Worm (Caenorhabditis elegans) whole organism, young adult: ENCODE results near the gene Y55B1AR.2.

ENCODE experiments used
- B0261.1 ChIP-seq: sonication (generic microtip); optimal IDR thresholded peaks from 2 replicates; lab custom pipeline; 2016; ENCODE audit warnings: mild to moderate bottlenecking, missing genetic modification characterization, moderate library complexity, missing compliant biosample characterization
- F55B11.4 ChIP-seq: sonication (generic microtip); optimal IDR thresholded peaks from 2 replicates; lab custom pipeline; 2016; ENCODE audit warnings: missing compliant biosample characterization, missing genetic modification characterization, borderline replicate concordance; ENCODE audit not compliant: insufficient read depth
- F57A8.1 ChIP-seq: fragments of 200-800 bp; sonication (Bioruptor generic); optimal IDR thresholded peaks from 2 replicates; lab custom pipeline; 2018; ENCODE audit warnings: mild to moderate bottlenecking, missing genetic modification characterization, moderate library complexity, missing compliant biosample characterization
- K11D2.4 ChIP-seq: fragments of 200-800 bp; sonication (Bioruptor generic); IDR thresholded peaks from 2 replicates; pipeline ENCODE4 v1.3.6; 2022; ENCODE audit warnings: missing genetic modification reagents, missing genetic modification characterization, missing compliant biosample characterization
- K12H6.12 ChIP-seq: fragments of 200-800 bp; sonication (Bioruptor generic); optimal IDR thresholded peaks from 2 replicates; lab custom pipeline; 2018; ENCODE audit warnings: mild to moderate bottlenecking, missing genetic modification characterization, missing compliant biosample characterization
- Y95B8A.8 ChIP-seq: fragments of 200-800 bp; sonication (Bioruptor generic); IDR thresholded peaks from 2 replicates; pipeline ENCODE4 v1.3.6; 2022; ENCODE audit warnings: missing genetic modification reagents, missing genetic modification characterization, missing compliant biosample characterization
- akir-1 ChIP-seq: fragments of 200-800 bp; sonication (Bioruptor generic); optimal IDR thresholded peaks from 2 replicates; lab custom pipeline; 2018; ENCODE audit warnings: mild to moderate bottlenecking, missing genetic modification characterization, moderate library complexity, missing compliant biosample characterization
- athp-1 ChIP-seq: sonication (generic microtip); optimal IDR thresholded peaks from 2 replicates; lab custom pipeline; 2017; ENCODE audit warnings: mild to moderate bottlenecking, missing genetic modification characterization, missing compliant biosample characterization
- attf-5 ChIP-seq: fragments of 200-800 bp; sonication (Bioruptor generic); optimal IDR thresholded peaks from 2 replicates; lab custom pipeline; 2018; ENCODE audit warnings: mild to moderate bottlenecking, missing genetic modification characterization, missing compliant biosample characterization
- bed-1 ChIP-seq: fragments of 200-800 bp; sonication (Bioruptor generic); IDR thresholded peaks from 2 replicates; pipeline ENCODE4 v1.3.6; 2022; ENCODE audit warnings: missing genetic modification reagents, missing genetic modification characterization, missing compliant biosample characterization
- ccch-3 ChIP-seq: fragments of 200-800 bp; sonication (Bioruptor generic); optimal IDR thresholded peaks from 2 replicates; lab custom pipeline; 2018; ENCODE audit warnings: mild to moderate bottlenecking, missing genetic modification characterization, missing compliant biosample characterization
- cebp-1 ChIP-seq, 2 experiments: fragments of 200-800 bp in 1 of 2; sonication (Bioruptor generic) in 1 of 2; sonication (generic microtip) in 1 of 2; IDR thresholded peaks in 1 of 2; optimal IDR thresholded peaks in 1 of 2; 2 replicates each; pipeline versions ENCODE4 v1.3.6 to Lab custom; 2017 to 2022; ENCODE audit warnings: missing compliant biosample characterization in 2 of 2, missing genetic modification characterization in 2 of 2, mild to moderate bottlenecking in 1 of 2, missing genetic modification reagents in 1 of 2, moderate library complexity in 1 of 2
- ceh-27 ChIP-seq: fragments of 200-800 bp; sonication (Bioruptor generic); optimal IDR thresholded peaks from 2 replicates; lab custom pipeline; 2018; ENCODE audit warnings: mild to moderate bottlenecking, missing genetic modification characterization, moderate library complexity, missing compliant biosample characterization
- die-1 ChIP-seq: sonication (generic microtip); optimal IDR thresholded peaks from 2 replicates; lab custom pipeline; 2016; ENCODE audit warnings: missing genotype, mild to moderate bottlenecking, missing genetic modification characterization, missing compliant biosample characterization
- dox-1 ChIP-seq: fragments of 200-800 bp; sonication (Bioruptor generic); IDR thresholded peaks from 2 replicates; pipeline ENCODE4 v1.3.6; 2022; ENCODE audit warnings: missing genetic modification reagents, missing genetic modification characterization, missing compliant biosample characterization
- ekl-4 ChIP-seq: fragments of 200-800 bp; sonication (Bioruptor generic); IDR thresholded peaks from 2 replicates; pipeline ENCODE4 v1.3.6; 2022; ENCODE audit warnings: missing genetic modification reagents, missing genetic modification characterization, missing compliant biosample characterization
- ets-4 ChIP-seq: fragments of 200-800 bp; sonication (Bioruptor generic); optimal IDR thresholded peaks from 2 replicates; lab custom pipeline; 2018; ENCODE audit warnings: mild to moderate bottlenecking, missing genetic modification characterization, missing compliant biosample characterization
- fkh-3 ChIP-seq: sonication (generic microtip); optimal IDR thresholded peaks from 2 replicates; lab custom pipeline; 2016; ENCODE audit warnings: mild to moderate bottlenecking, missing genetic modification characterization, missing compliant biosample characterization
- hlh-26 ChIP-seq: fragments of 200-800 bp; sonication (Bioruptor generic); conservative IDR thresholded peaks from 2 replicates; pipeline ENCODE4 v1.3.6; 2022; ENCODE audit warnings: missing genetic modification reagents, missing genetic modification characterization, missing compliant biosample characterization
- hmg-1.2 ChIP-seq: fragments of 200-800 bp; sonication (Bioruptor generic); IDR thresholded peaks from 2 replicates; pipeline ENCODE4 v1.3.6; 2022; ENCODE audit warnings: missing genetic modification reagents, missing genetic modification characterization, missing compliant biosample characterization
- hmg-20 ChIP-seq: fragments of 200-800 bp; sonication (Bioruptor generic); IDR thresholded peaks from 2 replicates; pipeline ENCODE4 v1.3.6; 2022; ENCODE audit warnings: missing genetic modification reagents, missing genetic modification characterization, missing compliant biosample characterization
- hrde-1 ChIP-seq: sonication (generic microtip); optimal IDR thresholded peaks from 2 replicates; lab custom pipeline; 2016; ENCODE audit warnings: missing genetic modification characterization, mild to moderate bottlenecking, missing compliant biosample characterization, moderate library complexity, missing genotype, missing genetic modification reagents, borderline replicate concordance
- let-607 ChIP-seq, 2 experiments: fragments of 200-800 bp in 1 of 2; sonication (Bioruptor generic) in 1 of 2; sonication (generic microtip) in 1 of 2; optimal IDR thresholded peaks; 2 replicates each; lab custom pipeline; 2016 to 2018; ENCODE audit warnings: mild to moderate bottlenecking in 2 of 2, missing compliant biosample characterization in 2 of 2, missing genetic modification characterization in 2 of 2, moderate library complexity in 2 of 2, missing genotype in 1 of 2
- lsl-1 ChIP-seq: fragments of 200-800 bp; sonication (Bioruptor generic); optimal IDR thresholded peaks from 2 replicates; lab custom pipeline; 2018; ENCODE audit warnings: mild to moderate bottlenecking, missing genetic modification characterization, moderate library complexity, missing compliant biosample characterization
- lsy-27 ChIP-seq: sonication (generic microtip); optimal IDR thresholded peaks from 2 replicates; lab custom pipeline; 2017; ENCODE audit warnings: missing genetic modification characterization, mild to moderate bottlenecking, missing compliant biosample characterization, antibody characterized with exemption, missing genotype, borderline replicate concordance; ENCODE audit not compliant: insufficient read depth
- madf-10 ChIP-seq: sonication (generic microtip); optimal IDR thresholded peaks from 2 replicates; lab custom pipeline; 2016; ENCODE audit warnings: mild to moderate bottlenecking, missing genetic modification characterization, missing compliant biosample characterization
- mcd-1 ChIP-seq: fragments of 200-800 bp; sonication (Bioruptor generic); IDR thresholded peaks from 2 replicates; pipeline ENCODE4 v1.3.6; 2022; ENCODE audit warnings: missing genetic modification reagents, missing genetic modification characterization, missing compliant biosample characterization
- mxl-1 ChIP-seq: sonication (generic microtip); optimal IDR thresholded peaks from 2 replicates; lab custom pipeline; 2016; ENCODE audit warnings: missing genetic modification characterization, missing compliant biosample characterization
- nhr-80 ChIP-seq: sonication (generic microtip); optimal IDR thresholded peaks from 2 replicates; lab custom pipeline; 2016; ENCODE audit warnings: missing genetic modification characterization, missing compliant biosample characterization
- rec-8 ChIP-seq, 2 experiments: sonication (generic microtip); optimal IDR thresholded peaks; 2 replicates each; lab custom pipeline; 2016; ENCODE audit warnings: mild to moderate bottlenecking in 2 of 2, missing genetic modification characterization in 2 of 2, missing genetic modification reagents in 2 of 2, missing genotype in 2 of 2, missing biosample characterization in 1 of 2, missing compliant biosample characterization in 1 of 2, moderate library complexity in 1 of 2
- repo-1 ChIP-seq: sonication (generic microtip); optimal IDR thresholded peaks from 2 replicates; lab custom pipeline; 2017; ENCODE audit warnings: mild to moderate bottlenecking, missing genetic modification characterization, missing compliant biosample characterization
- sdz-38 ChIP-seq: sonication (generic microtip); optimal IDR thresholded peaks from 2 replicates; lab custom pipeline; 2016; ENCODE audit warnings: missing genotype, missing genetic modification characterization, missing compliant biosample characterization
- snpc-4 ChIP-seq, 5 experiments: fragments of 150-350 bp in 1 of 5; sonication (generic microtip) in 4 of 5; optimal IDR thresholded peaks; 2 replicates each; lab custom pipeline; 2014 to 2018; ENCODE audit warnings: missing genetic modification characterization in 5 of 5, missing biosample characterization in 3 of 5, antibody characterized with exemption in 2 of 5, mild to moderate bottlenecking in 2 of 5, missing compliant biosample characterization in 2 of 5, missing genotype in 2 of 5, moderate library complexity in 2 of 5, missing genetic modification reagents in 1 of 5
- tbp1 ChIP-seq: fragments of 200-800 bp; sonication (Bioruptor generic); optimal IDR thresholded peaks from 2 replicates; lab custom pipeline; 2018; ENCODE audit warnings: mild to moderate bottlenecking, missing genetic modification characterization, missing compliant biosample characterization
- unc-130 ChIP-seq: sonication (generic microtip); optimal IDR thresholded peaks from 2 replicates; lab custom pipeline; 2016; ENCODE audit warnings: missing genetic modification reagents, missing genetic modification characterization, missing compliant biosample characterization
- ztf-18 ChIP-seq: sonication (generic microtip); optimal IDR thresholded peaks from 2 replicates; lab custom pipeline; 2016; ENCODE audit warnings: missing genotype, mild to moderate bottlenecking, missing genetic modification characterization, missing compliant biosample characterization

Y55B1AR.2 gene

ce11 chrIII:598687-599086, at the start of gene Y55B1AR.2:
Gene Y55B1AR.2 (minus strand): TSS chrIII:598787.
- TF ChIP-seq hrde-1 (tag; lab: Kevin White, UChicago) (no peak), F57A8.1 (GFP tag; lab: Kevin White, UChicago) (no peak), ets-4 (GFP tag; lab: Kevin White, UChicago) (no peak), unc-130 (GFP tag; lab: Kevin White, UChicago) (no peak), tbp1 (GFP tag; lab: Kevin White, UChicago) (no peak), ekl-4 (GFP tag; lab: Robert Waterston, UW) (no peak), rec-8 (tag; optimal IDR thresholded peaks at IDR 0.05; lab: Kevin White, UChicago) (no peak)
- TF ChIP-seq, all 124 proteins: peak for 0

ce11 chrIII:647248-647647, 48.7 kb upstream of the Y55B1AR.2 start:
- TF ChIP-seq let-607 (tag; optimal IDR thresholded peaks at IDR 0.05; lab: Kevin White, UChicago), result peak in 1 of 2 experiments; percentile 45
- peak; percentile 69; the same call in 1 of the 2 replicates for TF ChIP-seq hmg-1.2 (GFP tag; lab: Robert Waterston, UW)
- no peak for TF ChIP-seq sdz-38
- no peak for TF ChIP-seq mxl-1

- TF ChIP-seq snpc-4 (GFP tag; optimal IDR thresholded peaks at IDR 0.05; lab: Kevin White, UChicago) (no peak), snpc-4 (tag; optimal IDR thresholded peaks at IDR 0.05; lab: Kevin White, UChicago) (no peak), bed-1 (GFP tag; lab: Robert Waterston, UW) (no peak), Y95B8A.8 (GFP tag; lab: Robert Waterston, UW) (no peak), mxl-1 (no peak), hmg-20 (GFP tag; lab: Robert Waterston, UW) (no peak), repo-1 (tag; lab: Kevin White, UChicago) (no peak), madf-10 (tag; lab: Kevin White, UChicago) (no peak), lsy-27 (tag; lab: Kevin White, UChicago) (no peak)
These were observed 47.9 kb upstream of the Y55B1AR.2 start, which contains the start of gene orai-1 for ce11 chrIII:646454-646853. Gene orai-1 (plus strand): TSS chrIII:646754.

- no peak for TF ChIP-seq K11D2.4 (GFP tag; lab: Robert Waterston, UW)
- TF ChIP-seq, all 124 proteins: peak for 0
These were observed 46.1 kb upstream of the Y55B1AR.2 start for ce11 chrIII:644660-645059.

- TF ChIP-seq hlh-26 (no peak), die-1 (tag; lab: Kevin White, UChicago) (no peak), fkh-3 (tag; lab: Kevin White, UChicago) (no peak)
These were observed 43.2 kb upstream of the Y55B1AR.2 start, which contains the start of gene W06E11.1 for ce11 chrIII:641759-642158. Gene W06E11.1 (plus strand): TSS chrIII:642059.

- TF ChIP-seq ccch-3 (GFP tag; lab: Kevin White, UChicago) (peak; percentile 51), ztf-18 (peak; percentile 76), die-1 (tag; lab: Kevin White, UChicago) (peak; percentile 9), ceh-27 (peak; percentile 60), mcd-1 (GFP tag; lab: Robert Waterston, UW) (peak; percentile 90), rec-8 (tag; optimal IDR thresholded peaks at IDR 0.05; lab: Kevin White, UChicago) (peak in 1 of 2 experiments; percentile 16), cebp-1 (GFP tag; IDR thresholded peaks at IDR 0.05; lab: Robert Waterston, UW) (peak; percentile 41; the same call in 1 of the 2 replicates), cebp-1 (tag; optimal IDR thresholded peaks at IDR 0.05; lab: Kevin White, UChicago) (peak; percentile 62), attf-5 (peak; percentile 84), lsl-1 (GFP tag; lab: Kevin White, UChicago) (peak; percentile 47), dox-1 (GFP tag; lab: Robert Waterston, UW) (peak; percentile 59), akir-1 (GFP tag; lab: Kevin White, UChicago) (no peak), nhr-80 (tag; lab: Kevin White, UChicago) (peak; percentile 12), B0261.1 (tag; lab: Kevin White, UChicago) (peak; percentile 6), F55B11.4 (tag; lab: Kevin White, UChicago) (no peak), K12H6.12 (tag; lab: Kevin White, UChicago) (peak; percentile 82), athp-1 (tag; lab: Kevin White, UChicago) (peak; percentile 53)
These were observed 41.7 kb upstream of the Y55B1AR.2 start, which contains the start of the genes tag-266 and tag-267 for ce11 chrIII:640198-640803. Gene tag-266 (minus strand): TSS chrIII:640226. Gene tag-267 (plus strand): TSS chrIII:640790.
